Fruit fly (Drosophila melanogaster): Measurements from ENCODE around the gene CG4186.

CG4186 gene

DNA sequence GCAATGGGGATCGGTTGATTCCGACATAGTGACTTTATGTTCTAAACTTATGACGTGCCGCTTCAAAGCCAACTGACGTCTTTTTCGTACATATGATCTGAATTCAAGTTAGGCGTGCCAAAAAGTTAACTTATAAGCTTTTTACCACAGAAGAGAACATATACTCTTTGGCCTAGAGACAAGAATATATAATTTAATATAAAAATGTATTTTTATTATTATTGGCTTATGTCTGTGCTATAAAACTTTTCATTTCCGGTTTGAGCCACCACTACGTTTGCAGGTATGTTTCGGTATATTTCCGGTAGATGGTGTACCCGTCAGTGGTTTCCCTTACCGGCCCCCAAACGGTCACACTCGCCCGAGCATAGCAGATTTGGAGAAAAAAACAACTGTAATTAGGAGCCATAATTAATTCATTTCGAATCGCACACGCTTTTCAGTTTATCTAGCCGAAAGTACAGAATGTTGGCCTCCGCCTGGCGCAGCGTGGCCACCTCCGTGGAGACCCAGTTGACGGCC is 29.0 kb downstream of the CG4186 start, which contains the start of the genes CG3698 and tzn (continued):
- TF ChIP-seq CG9932 (GFP tag; IDR thresholded peaks at IDR 0.05) (peak; percentile 86; the same call in 1 of the 2 replicates), CG11085 (GFP tag; IDR thresholded peaks at IDR 0.05) (peak; percentile 96), Dip3 (GFP tag; optimal IDR thresholded peaks at IDR 0.05) (peak; percentile 68), ems (GFP tag; optimal IDR thresholded peaks at IDR 0.05) (peak; percentile 82), CG30020 (tag; optimal IDR thresholded peaks at IDR 0.05) (peak; percentile 66), CG18764 (GFP tag; optimal IDR thresholded peaks at IDR 0.05) (peak; percentile 94), grau (tag; optimal IDR thresholded peaks at IDR 0.05) (peak; percentile 84), exex (tag; optimal IDR thresholded peaks at IDR 0.05) (peak; percentile 84), CG32532 (GFP tag; IDR thresholded peaks at IDR 0.05) (peak; percentile 96), CHES-1-like (GFP tag; optimal IDR thresholded peaks at IDR 0.05) (peak; percentile 89), CG31365 (tag; optimal IDR thresholded peaks at IDR 0.05) (peak; percentile 83), hkb (optimal IDR thresholded peaks at IDR 0.05) (no peak), hkb (GFP tag; IDR thresholded peaks at IDR 0.05) (peak; percentile 93), H2.0 (GFP tag; IDR thresholded peaks at IDR 0.05) (peak; percentile 91), Dbx (GFP tag; IDR thresholded peaks at IDR 0.05) (peak; percentile 93), grn (GFP tag; optimal IDR thresholded peaks at IDR 0.05) (peak; percentile 67), ash1 (GFP tag; optimal IDR thresholded peaks at IDR 0.05) (peak; percentile 96), Gug (GFP tag; IDR thresholded peaks at IDR 0.05) (peak; percentile 69; the same call in 3 of the 4 replicates), PHDP (tag; optimal IDR thresholded peaks at IDR 0.05) (peak; percentile 91), CG17385 (GFP tag; optimal IDR thresholded peaks at IDR 0.05) (peak; percentile 89), CG11560 (tag; IDR thresholded peaks at IDR 0.05) (peak; percentile 79; the same call in 2 of the 3 replicates), slou (GFP tag; optimal IDR thresholded peaks at IDR 0.05) (peak; percentile 89), CG9876 (GFP tag; optimal IDR thresholded peaks at IDR 0.05) (peak; percentile 95), Scr (GFP tag; IDR thresholded peaks at IDR 0.05; ENCODE audit: partially characterized antibody) (no peak), cad (GFP tag; optimal IDR thresholded peaks at IDR 0.05) (no peak), NK7.1 (GFP tag; optimal IDR thresholded peaks at IDR 0.05) (peak; percentile 72), pho (GFP tag; optimal IDR thresholded peaks at IDR 0.05) (peak; percentile 77), tgo (GFP tag; IDR thresholded peaks at IDR 0.05) (peak; percentile 92), dmrt99B (tag; optimal IDR thresholded peaks at IDR 0.05) (no peak), Asciz (GFP tag; optimal IDR thresholded peaks at IDR 0.05) (peak; percentile 94), pfk (GFP tag; optimal IDR thresholded peaks at IDR 0.05) (peak; percentile 82), Max (GFP tag; optimal IDR thresholded peaks at IDR 0.05) (peak; percentile 86), al (GFP tag; IDR thresholded peaks at IDR 0.05) (peak; percentile 87), CG30403 (GFP tag; optimal IDR thresholded peaks at IDR 0.05) (peak; percentile 85), scrt (GFP tag; optimal IDR thresholded peaks at IDR 0.05) (no peak), CG6654 (GFP tag; optimal IDR thresholded peaks at IDR 0.05) (peak; percentile 88), D19B (GFP tag; optimal IDR thresholded peaks at IDR 0.05) (peak; percentile 86), CG4617 (GFP tag; optimal IDR thresholded peaks at IDR 0.05; ENCODE audit: borderline replicate concordance) (peak; percentile 89), Ssrp (tag; optimal IDR thresholded peaks at IDR 0.05) (peak; percentile 87), C15 (GFP tag; IDR thresholded peaks at IDR 0.05) (peak; percentile 92), lbe (GFP tag; optimal IDR thresholded peaks at IDR 0.05) (no peak), ssp (GFP tag; IDR thresholded peaks at IDR 0.05) (peak; percentile 81), dati (GFP tag; IDR thresholded peaks at IDR 0.05) (peak; percentile 93), hth (optimal IDR thresholded peaks at IDR 0.05) (no peak), Ets65A (GFP tag) (peak; percentile 100), CG2712 (tag; optimal IDR thresholded peaks at IDR 0.05) (peak; percentile 91), org-1 (GFP tag; optimal IDR thresholded peaks at IDR 0.05) (peak; percentile 90), Pdp1 (GFP tag; optimal IDR thresholded peaks at IDR 0.05) (peak in 1 of 2 experiments; percentile 75), Atf-2 (GFP tag; optimal IDR thresholded peaks at IDR 0.05) (peak; percentile 78), inv (GFP tag; IDR thresholded peaks at IDR 0.05; ENCODE audit: partially characterized antibody) (no peak), hbn (GFP tag; IDR thresholded peaks at IDR 0.05; ENCODE audit: partially characterized antibody) (peak; percentile 14; the same call in 1 of the 2 replicates)
